Fruit fly (Drosophila melanogaster) whole organism, embryonic: ENCODE measurements around the gene CG13306.

Experiments used
- C15 ChIP-seq: fragments of 200-800 bp; sonication (Bioruptor generic); IDR thresholded peaks from 3 replicates; pipeline ENCODE4 v1.3.6; 2022; ENCODE audit warnings: missing biosample characterization, missing genetic modification characterization
- CG12769 ChIP-seq: fragments of 200-800 bp; sonication (Bioruptor generic); optimal IDR thresholded peaks from 2 replicates; lab custom pipeline; 2019; ENCODE audit warnings: missing biosample characterization, mild to moderate bottlenecking, missing genetic modification characterization, moderate library complexity
- CG14667 ChIP-seq: fragments of 200-800 bp; sonication (Bioruptor generic); IDR thresholded peaks from 2 replicates; pipeline ENCODE4 v1.3.6; 2022; ENCODE audit warnings: missing biosample characterization, missing genetic modification characterization
- CG14710 ChIP-seq: fragments of 200-800 bp; sonication (Bioruptor generic); optimal IDR thresholded peaks from 3 replicates; lab custom pipeline; 2019; ENCODE audit warnings: missing biosample characterization, mild to moderate bottlenecking, missing genetic modification characterization, moderate library complexity
- CG15514 ChIP-seq: fragments of 200-800 bp; sonication (Bioruptor generic); optimal IDR thresholded peaks from 3 replicates; lab custom pipeline; 2017; ENCODE audit warnings: missing biosample characterization, missing genetic modification characterization, mild to moderate bottlenecking, moderate library complexity, missing genetic modification reagents
- CG17328 ChIP-seq: fragments of 200-800 bp; sonication (Bioruptor generic); IDR thresholded peaks from 2 replicates; pipeline ENCODE4 v1.3.6; 2022; ENCODE audit warnings: missing biosample characterization, missing genetic modification characterization
- CG17359 ChIP-seq: fragments of 200-800 bp; sonication (Bioruptor generic); optimal IDR thresholded peaks from 3 replicates; lab custom pipeline; 2018; ENCODE audit warnings: missing biosample characterization, mild to moderate bottlenecking, missing genetic modification characterization, moderate library complexity
- CG17385 ChIP-seq: fragments of 200-800 bp; sonication (Bioruptor generic); optimal IDR thresholded peaks from 3 replicates; lab custom pipeline; 2018; ENCODE audit warnings: missing biosample characterization, mild to moderate bottlenecking, missing genetic modification characterization
- CG17912 ChIP-seq: fragments of 200-800 bp; sonication (Bioruptor generic); optimal IDR thresholded peaks from 2 replicates; lab custom pipeline; 2018; ENCODE audit warnings: missing biosample characterization, mild to moderate bottlenecking, missing genetic modification characterization
- CG31388 ChIP-seq: fragments of 200-800 bp; sonication (Bioruptor generic); optimal IDR thresholded peaks from 2 replicates; lab custom pipeline; 2016; ENCODE audit warnings: missing biosample characterization, missing genetic modification characterization
- CG34224 ChIP-seq: fragments of 200-800 bp; sonication (Bioruptor generic); IDR thresholded peaks from 3 replicates; pipeline ENCODE4 v1.3.6; 2022; ENCODE audit warnings: missing biosample characterization, missing genetic modification characterization; ENCODE audit not compliant: partially characterized antibody
- CG42726 ChIP-seq: fragments of 200-800 bp; sonication (Bioruptor generic); IDR thresholded peaks from 2 replicates; pipeline ENCODE4 v1.3.6; 2022; ENCODE audit warnings: missing biosample characterization, missing genetic modification characterization; ENCODE audit not compliant: partially characterized antibody
- CG4360 ChIP-seq: fragments of 200-800 bp; sonication (Bioruptor generic); IDR thresholded peaks from 2 replicates; pipeline ENCODE4 v1.3.6; 2022; ENCODE audit warnings: missing biosample characterization, missing genetic modification characterization
- CG43689 ChIP-seq: fragments of 200-800 bp; sonication (Bioruptor generic); IDR thresholded peaks from 2 replicates; pipeline ENCODE4 v1.3.6; 2022; ENCODE audit warnings: missing biosample characterization, missing genetic modification characterization
- CG7786 ChIP-seq: fragments of 200-800 bp; sonication (Bioruptor generic); optimal IDR thresholded peaks from 2 replicates; lab custom pipeline; 2016; ENCODE audit warnings: missing biosample characterization, missing genetic modification characterization
- CG7987 ChIP-seq: fragments of 200-800 bp; sonication (Bioruptor generic); optimal IDR thresholded peaks from 2 replicates; lab custom pipeline; 2018; ENCODE audit warnings: missing biosample characterization, mild to moderate bottlenecking, missing genetic modification characterization, moderate library complexity
- Fer1 ChIP-seq: fragments of 200-800 bp; sonication (Bioruptor generic); optimal IDR thresholded peaks from 2 replicates; lab custom pipeline; 2017; ENCODE audit warnings: missing biosample characterization, mild to moderate bottlenecking, missing genetic modification characterization
- H15 ChIP-seq: fragments of 200-800 bp; sonication (Bioruptor generic); IDR thresholded peaks from 3 replicates; pipeline ENCODE4 v1.3.6; 2022; ENCODE audit warnings: missing biosample characterization, missing genetic modification characterization
- Hmr ChIP-seq: fragments of 200-800 bp; sonication (Bioruptor generic); optimal IDR thresholded peaks from 3 replicates; lab custom pipeline; 2017; ENCODE audit warnings: mild to moderate bottlenecking, missing biosample characterization, missing genetic modification reagents, missing genetic modification characterization
- Ptx1 ChIP-seq: fragments of 200-800 bp; sonication (Bioruptor generic); IDR thresholded peaks from 2 replicates; pipeline ENCODE4 v1.3.6; 2022; ENCODE audit warnings: missing biosample characterization, missing genetic modification characterization
- Ssrp ChIP-seq: fragments of 200-800 bp; sonication (Bioruptor generic); optimal IDR thresholded peaks from 2 replicates; lab custom pipeline; 2018; ENCODE audit warnings: missing biosample characterization, mild to moderate bottlenecking, missing genetic modification characterization, moderate library complexity
- Usf ChIP-seq: fragments of 200-800 bp; sonication (Bioruptor generic); optimal IDR thresholded peaks from 2 replicates; lab custom pipeline; 2017; ENCODE audit warnings: missing genotype, missing biosample characterization, missing genetic modification characterization
- ap ChIP-seq: fragments of 200-800 bp; sonication (Bioruptor generic); IDR thresholded peaks from 2 replicates; pipeline ENCODE4 v1.3.6; 2022; ENCODE audit warnings: missing biosample characterization, missing genetic modification characterization
- bsh ChIP-seq, 2 experiments: fragments of 200-800 bp; sonication (Bioruptor generic); optimal IDR thresholded peaks; 2 replicates each; lab custom pipeline; 2017 to 2018; ENCODE audit warnings: mild to moderate bottlenecking in 2 of 2, missing biosample characterization in 2 of 2, missing genetic modification characterization in 2 of 2, moderate library complexity in 1 of 2
- btn ChIP-seq: fragments of 200-800 bp; sonication (Bioruptor generic); optimal IDR thresholded peaks from 2 replicates; lab custom pipeline; 2016; ENCODE audit warnings: missing biosample characterization, missing genetic modification characterization
- cas ChIP-seq: fragments of 200-800 bp; sonication (Bioruptor generic); IDR thresholded peaks from 2 replicates; pipeline ENCODE4 v1.3.6; 2022; ENCODE audit warnings: missing biosample characterization, missing genetic modification characterization
- chm ChIP-seq: fragments of 200-800 bp; sonication (Bioruptor generic); IDR thresholded peaks from 2 replicates; pipeline ENCODE4 v1.3.6; 2022; ENCODE audit warnings: missing biosample characterization, missing genetic modification characterization
- chn ChIP-seq: fragments of 200-800 bp; sonication (Bioruptor generic); optimal IDR thresholded peaks from 2 replicates; lab custom pipeline; 2016; ENCODE audit warnings: missing biosample characterization, missing genetic modification characterization
- crp ChIP-seq, 2 experiments: fragments of 200-800 bp; sonication (Bioruptor generic); optimal IDR thresholded peaks; 2 replicates in 1 of 2; 3 replicates in 1 of 2; lab custom pipeline; 2017; ENCODE audit warnings: missing biosample characterization in 2 of 2, missing genetic modification characterization in 2 of 2, mild to moderate bottlenecking in 1 of 2, moderate library complexity in 1 of 2
- gfzf ChIP-seq: fragments of 200-800 bp; sonication (Bioruptor generic); optimal IDR thresholded peaks from 2 replicates; lab custom pipeline; 2016; ENCODE audit warnings: missing biosample characterization, mild to moderate bottlenecking, missing genetic modification characterization, moderate library complexity
- gro ChIP-seq: fragments of 200-800 bp; sonication (Bioruptor generic); optimal IDR thresholded peaks from 2 replicates; lab custom pipeline; 2016; ENCODE audit warnings: missing biosample characterization, missing genetic modification characterization
- hb ChIP-seq: fragments of 200-800 bp; sonication (Bioruptor generic); IDR thresholded peaks from 3 replicates; pipeline ENCODE4 v1.3.6; 2022; ENCODE audit warnings: missing biosample characterization, missing genetic modification characterization; ENCODE audit not compliant: partially characterized antibody
- jigr1 ChIP-seq: fragments of 200-800 bp; sonication (Bioruptor generic); IDR thresholded peaks from 3 replicates; pipeline ENCODE4 v1.3.6; 2022; ENCODE audit warnings: missing biosample characterization, missing genetic modification characterization
- knrl ChIP-seq: fragments of 200-800 bp; sonication (Bioruptor generic); IDR thresholded peaks from 3 replicates; pipeline ENCODE4 v1.3.6; 2022; ENCODE audit warnings: missing biosample characterization, missing genetic modification characterization; ENCODE audit not compliant: partially characterized antibody
- lov ChIP-seq, 2 experiments: fragments of 200-800 bp in 1 of 2; fragments of >200 bp in 1 of 2; sonication (Bioruptor generic) in 1 of 2; IDR thresholded peaks in 1 of 2; optimal IDR thresholded peaks in 1 of 2; 2 replicates in 1 of 2; 3 replicates in 1 of 2; pipeline versions ENCODE4 v1.3.6 to Lab custom; 2017 to 2022; ENCODE audit warnings: missing biosample characterization in 1 of 2, missing genetic modification characterization in 1 of 2
- oc ChIP-seq: fragments of 200-800 bp; sonication (Bioruptor generic); optimal IDR thresholded peaks from 2 replicates; lab custom pipeline; 2018; ENCODE audit warnings: missing biosample characterization, mild to moderate bottlenecking, missing genetic modification characterization, moderate library complexity
- org-1 ChIP-seq: fragments of 200-800 bp; sonication (Bioruptor generic); optimal IDR thresholded peaks from 2 replicates; lab custom pipeline; 2017; ENCODE audit warnings: missing biosample characterization, missing genetic modification characterization
- pan ChIP-seq, 4 experiments: fragments of >200 bp in 3 of 4; fragments of 200-800 bp in 1 of 4; sonication (Bioruptor generic) in 1 of 4; optimal IDR thresholded peaks in 3 of 4; IDR thresholded peaks in 1 of 4; 2 replicates each; pipeline versions ENCODE4 v1.3.6 to Lab custom; 2017 to 2022; ENCODE audit warnings: missing biosample characterization in 2 of 4, missing genetic modification characterization in 2 of 4, mixed read lengths in 1 of 4
- peb ChIP-seq: fragments of 200-800 bp; sonication (Bioruptor generic); IDR thresholded peaks from 2 replicates; pipeline ENCODE4 v1.3.6; 2022; ENCODE audit warnings: missing biosample characterization, missing genetic modification characterization
- pho ChIP-seq: fragments of 200-800 bp; sonication (Bioruptor generic); optimal IDR thresholded peaks from 2 replicates; lab custom pipeline; 2016; ENCODE audit warnings: missing biosample characterization, missing genetic modification characterization
- ranshi ChIP-seq: fragments of 200-800 bp; sonication (Bioruptor generic); IDR thresholded peaks from 2 replicates; pipeline ENCODE4 v1.3.6; 2022; ENCODE audit warnings: missing biosample characterization, missing genetic modification characterization
- shn ChIP-seq: fragments of 200-800 bp; sonication (Bioruptor generic); optimal IDR thresholded peaks from 3 replicates; lab custom pipeline; 2016; ENCODE audit warnings: missing biosample characterization, missing genetic modification characterization
- stwl ChIP-seq: fragments of 200-800 bp; sonication (Bioruptor generic); optimal IDR thresholded peaks from 3 replicates; lab custom pipeline; 2018; ENCODE audit warnings: missing biosample characterization, mild to moderate bottlenecking, missing genetic modification characterization, moderate library complexity
- tap ChIP-seq: fragments of 200-800 bp; optimal IDR thresholded peaks from 3 replicates; lab custom pipeline; 2019; ENCODE audit warnings: missing biosample characterization, mild to moderate bottlenecking, missing genetic modification characterization, moderate library complexity
- ttk ChIP-seq: fragments of 200-800 bp; sonication (Bioruptor generic); IDR thresholded peaks from 2 replicates; pipeline ENCODE4 v2.1.2; 2022; ENCODE audit warnings: missing biosample characterization, missing genetic modification characterization
- tup ChIP-seq: fragments of 200-800 bp; sonication (Bioruptor generic); optimal IDR thresholded peaks from 2 replicates; lab custom pipeline; 2016; ENCODE audit warnings: missing biosample characterization, mild to moderate bottlenecking, missing genetic modification characterization, moderate library complexity
- tx ChIP-seq: fragments of 200-800 bp; sonication (Bioruptor generic); optimal IDR thresholded peaks from 2 replicates; lab custom pipeline; 2016; ENCODE audit warnings: missing biosample characterization, missing genetic modification characterization
- vfl ChIP-seq: fragments of 200-800 bp; sonication (Bioruptor generic); optimal IDR thresholded peaks from 2 replicates; lab custom pipeline; 2016; ENCODE audit warnings: missing biosample characterization, missing genetic modification characterization
- z ChIP-seq: fragments of 200-800 bp; sonication (Bioruptor generic); IDR thresholded peaks from 3 replicates; pipeline ENCODE4 v1.3.6; 2022; ENCODE audit warnings: missing biosample characterization, missing genetic modification characterization
- zfh1 ChIP-seq: fragments of 200-800 bp; sonication (Bioruptor generic); IDR thresholded peaks from 3 replicates; pipeline ENCODE4 v1.3.6; 2022; ENCODE audit warnings: missing biosample characterization, missing genetic modification characterization

The CG13306 gene

DNA sequence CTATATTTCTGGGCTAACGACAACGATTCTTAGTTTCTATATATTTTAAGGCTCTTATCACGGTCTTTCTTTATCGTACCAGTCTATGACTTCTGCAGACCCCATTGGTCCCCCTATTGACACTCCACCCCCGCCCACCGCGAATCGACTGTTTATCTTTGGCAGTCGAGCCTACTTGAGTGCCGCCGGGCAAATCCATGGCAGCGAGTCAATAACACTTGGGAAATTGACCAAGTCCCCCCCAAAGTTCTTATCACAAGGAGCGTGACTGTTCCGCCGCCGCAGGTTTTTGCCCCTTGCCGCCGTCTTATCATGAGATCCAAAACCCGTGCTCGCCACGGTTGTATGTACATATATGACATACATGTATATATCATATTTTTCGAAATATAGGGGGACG is 49.9 kb downstream of the CG13306 start (continued):
- no peak for TF ChIP-seq CG15514 (GFP tag; lab: Kevin White, UChicago)
- no peak for TF ChIP-seq ttk (GFP tag; lab: Robert Waterston, UW)
- TF ChIP-seq CG17385 (GFP tag; lab: Kevin White, UChicago), result no peak
- no peak for TF ChIP-seq peb
- no peak for TF ChIP-seq cas (GFP tag; lab: Robert Waterston, UW)
- TF ChIP-seq zfh1 (GFP tag; lab: Robert Waterston, UW), result no peak
- no peak for TF ChIP-seq CG14710
- TF ChIP-seq Ssrp (tag; lab: Kevin White, UChicago), result no peak
- no peak for TF ChIP-seq C15 (GFP tag; lab: Robert Waterston, UW)
- no peak for TF ChIP-seq lov (optimal IDR thresholded peaks at IDR 0.05; lab: Kevin White, UChicago)
- TF ChIP-seq lov (GFP tag; IDR thresholded peaks at IDR 0.05; lab: Robert Waterston, UW), result no peak
- peak; percentile 1 for TF ChIP-seq tap (tag; lab: Kevin White, UChicago)
- no peak for TF ChIP-seq gro (GFP tag; lab: Kevin White, UChicago)
- peak; percentile 75 for TF ChIP-seq chm
- 0 out of 2 replicates have a peak, but pooled peaks have one; percentile 18 for TF ChIP-seq CG17328 (GFP tag; lab: Robert Waterston, UW)
- no peak for TF ChIP-seq jigr1
- TF ChIP-seq CG4360 (GFP tag; lab: Robert Waterston, UW), result no peak
- peak; percentile 73 for TF ChIP-seq CG7987 (GFP tag; lab: Kevin White, UChicago)
- TF ChIP-seq pan (optimal IDR thresholded peaks at IDR 0.05; lab: Kevin White, UChicago), result no peak
- peak in 1 of 2 experiments; percentile 31 for TF ChIP-seq pan (GFP tag; optimal IDR thresholded peaks at IDR 0.05 in 1 of 2, IDR thresholded peaks at IDR 0.05 in 1 of 2)
- no peak for TF ChIP-seq btn
- no peak for TF ChIP-seq CG31388
- TF ChIP-seq CG42726 (GFP tag; lab: Robert Waterston, UW), result no peak
- TF ChIP-seq tx (GFP tag; lab: Kevin White, UChicago), result no peak
- TF ChIP-seq ap (GFP tag; lab: Robert Waterston, UW), result no peak
- TF ChIP-seq CG43689 (GFP tag; lab: Robert Waterston, UW), result no peak
- no peak for TF ChIP-seq shn (GFP tag; lab: Kevin White, UChicago)
- no peak for TF ChIP-seq stwl
- no peak for TF ChIP-seq CG12769 (tag; lab: Kevin White, UChicago)
- no peak for TF ChIP-seq chn (GFP tag; lab: Kevin White, UChicago)
- 0 out of 2 replicates have a peak, but pooled peaks have one; percentile 18 for TF ChIP-seq Ptx1
- no peak for TF ChIP-seq crp (GFP tag; optimal IDR thresholded peaks at IDR 0.05; lab: Kevin White, UChicago)
- TF ChIP-seq CG34224 (GFP tag; lab: Robert Waterston, UW), result no peak
- no peak for TF ChIP-seq z (GFP tag; lab: Robert Waterston, UW)
- TF ChIP-seq vfl (GFP tag; lab: Kevin White, UChicago), result no peak
- TF ChIP-seq bsh (GFP tag; optimal IDR thresholded peaks at IDR 0.05; lab: Kevin White, UChicago), result no peak
- TF ChIP-seq Usf (GFP tag; lab: Kevin White, UChicago), result no peak
- no peak for TF ChIP-seq CG17359
- no peak for TF ChIP-seq Hmr (GFP tag; lab: Kevin White, UChicago)
- no peak for TF ChIP-seq H15 (GFP tag; lab: Robert Waterston, UW)
- no peak for TF ChIP-seq oc (tag; lab: Kevin White, UChicago)
- TF ChIP-seq CG17912 (GFP tag; lab: Kevin White, UChicago), result no peak
- TF ChIP-seq knrl (GFP tag; lab: Robert Waterston, UW), result no peak
- TF ChIP-seq pho (GFP tag; lab: Kevin White, UChicago), result no peak
- TF ChIP-seq Fer1 (GFP tag; lab: Kevin White, UChicago), result no peak
- TF ChIP-seq CG7786 (GFP tag; lab: Kevin White, UChicago), result no peak
- TF ChIP-seq hb (GFP tag; lab: Robert Waterston, UW), result no peak
- TF ChIP-seq tup (GFP tag; lab: Kevin White, UChicago), result no peak
- TF ChIP-seq ranshi (GFP tag; lab: Robert Waterston, UW), result no peak
- TF ChIP-seq org-1 (GFP tag; lab: Kevin White, UChicago), result no peak
- TF ChIP-seq CG14667, result no peak
- TF ChIP-seq gfzf (GFP tag; lab: Kevin White, UChicago), result no peak
